Worm (Caenorhabditis elegans): ENCODE results near the gene Y43F8B.18.

DNA sequence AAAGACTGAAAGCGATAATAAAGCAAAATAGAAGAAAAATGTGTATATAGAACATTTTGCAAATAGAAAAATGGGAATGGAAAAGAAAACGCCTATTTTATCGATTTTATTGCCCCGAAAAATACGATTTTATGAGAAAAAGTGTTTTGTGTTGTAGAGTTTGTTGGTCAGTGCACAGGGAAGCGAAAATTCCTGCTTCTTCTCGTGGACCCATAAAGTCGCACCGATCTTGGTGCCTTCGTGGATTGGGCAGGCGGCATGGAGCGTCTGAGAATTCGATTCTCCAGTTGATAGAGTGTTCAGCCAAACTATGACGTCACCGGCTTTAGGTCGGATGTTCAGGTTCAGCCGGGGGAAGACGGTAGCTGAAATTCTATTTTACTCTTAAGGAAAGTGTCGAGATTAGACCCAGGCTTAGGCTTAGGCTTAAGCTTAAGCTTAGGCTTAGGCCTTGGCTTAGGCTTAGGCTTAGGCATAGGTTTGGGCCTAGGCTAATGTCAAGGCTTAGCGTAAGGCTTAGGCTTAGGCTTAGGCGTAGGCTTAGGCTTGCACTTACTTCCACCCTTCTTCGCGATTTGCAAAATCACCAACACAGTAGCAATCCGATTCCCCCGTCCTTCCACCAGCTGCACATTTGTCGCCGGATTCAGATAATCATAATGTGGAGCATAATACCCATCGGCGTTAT lies 26.6 kb downstream of the Y43F8B.18 start, which contains the start of gene Y43F8B.19:
- TF ChIP-seq efl-3 (GFP tag; optimal IDR thresholded peaks at IDR 0.05) (no peak), lin-39 (tag; optimal IDR thresholded peaks at IDR 0.05) (no peak), zip-4 (GFP tag; optimal IDR thresholded peaks at IDR 0.05) (no peak), tbx-2 (tag; optimal IDR thresholded peaks at IDR 0.05) (no peak), nhr-77 (tag; optimal IDR thresholded peaks at IDR 0.05) (no peak), elt-2 (tag; optimal IDR thresholded peaks at IDR 0.05) (no peak), ztf-11 (tag; optimal IDR thresholded peaks at IDR 0.05) (no peak), snpc-4 (tag; optimal IDR thresholded peaks at IDR 0.05) (no peak), jun-1 (tag; optimal IDR thresholded peaks at IDR 0.05) (no peak), dpl-1 (GFP tag; optimal IDR thresholded peaks at IDR 0.05) (no peak), unc-62 (GFP tag; optimal IDR thresholded peaks at IDR 0.05) (no peak)

Data from whole organism, L1 larva.